Worm (Caenorhabditis elegans): ENCODE results near the gene F32D8.3.

ce11 chrV:10901125-10901524 is 14.5 kb downstream of the F32D8.3 start, which contains the start of gene spp-16:
- TF ChIP-seq nhr-12 (tag; optimal IDR thresholded peaks at IDR 0.05), result no peak
- TF ChIP-seq ztf-11 (tag; optimal IDR thresholded peaks at IDR 0.05), result no peak
- TF ChIP-seq elt-1 (tag; optimal IDR thresholded peaks at IDR 0.05; ENCODE audit: borderline replicate concordance, insufficient read depth), result no peak
- TF ChIP-seq nhr-28 (tag; optimal IDR thresholded peaks at IDR 0.05), result no peak
- TF ChIP-seq pha-4 (tag; optimal IDR thresholded peaks at IDR 0.05), result no peak
- TF ChIP-seq snpc-4 (tag; optimal IDR thresholded peaks at IDR 0.05), result no peak
- TF ChIP-seq nhr-237 (tag; optimal IDR thresholded peaks at IDR 0.05), result no peak
- TF ChIP-seq nhr-2 (tag; optimal IDR thresholded peaks at IDR 0.05), result no peak
- TF ChIP-seq nhr-76 (tag; optimal IDR thresholded peaks at IDR 0.05), result no peak
- TF ChIP-seq unc-62 (GFP tag; optimal IDR thresholded peaks at IDR 0.05), result no peak
- no peak for TF ChIP-seq mab-5 (tag; optimal IDR thresholded peaks at IDR 0.05)
- TF ChIP-seq ces-1 (GFP tag; optimal IDR thresholded peaks at IDR 0.05), result no peak

Data from whole organism, mixed stage, embryonic.